Worm (Caenorhabditis elegans) whole organism, L4/young adult: ENCODE measurements around the gene pals-38.

ENCODE experiments used
- W03F9.2 ChIP-seq: fragments of 150-350 bp; optimal IDR thresholded peaks from 2 replicates; lab custom pipeline; 2014; ENCODE audit warnings: missing biosample characterization, missing genetic modification characterization
- dao-5 ChIP-seq: sonication (generic microtip); optimal IDR thresholded peaks from 2 replicates; lab custom pipeline; 2016; ENCODE audit warnings: missing genotype, missing genetic modification characterization, moderate library complexity, missing compliant biosample characterization
- him-1 ChIP-seq: sonication (generic microtip); optimal IDR thresholded peaks from 2 replicates; lab custom pipeline; 2016; ENCODE audit warnings: missing genotype, missing genetic modification reagents, missing genetic modification characterization, missing compliant biosample characterization

Gene pals-38

ce11 chrV:12418292-12418691 lies 28.5 kb downstream of the pals-38 start, which contains the start of gene C54D10.3:
Gene C54D10.3 (plus strand): TSS chrV:12418592.
- TF ChIP-seq dao-5 = no peak
- TF ChIP-seq W03F9.2 (tag; lab: Kevin White, UChicago) = no peak
- no peak for TF ChIP-seq him-1 (tag; lab: Kevin White, UChicago)

ce11 chrV:12417277-12417676 lies 29.5 kb downstream of the pals-38 start, which contains the start of gene cdr-3:
Gene cdr-3 (minus strand): TSS chrV:12417377.
- TF ChIP-seq him-1 (tag; lab: Kevin White, UChicago) (no peak), W03F9.2 (tag; lab: Kevin White, UChicago) (no peak), dao-5 (no peak)

DNA sequence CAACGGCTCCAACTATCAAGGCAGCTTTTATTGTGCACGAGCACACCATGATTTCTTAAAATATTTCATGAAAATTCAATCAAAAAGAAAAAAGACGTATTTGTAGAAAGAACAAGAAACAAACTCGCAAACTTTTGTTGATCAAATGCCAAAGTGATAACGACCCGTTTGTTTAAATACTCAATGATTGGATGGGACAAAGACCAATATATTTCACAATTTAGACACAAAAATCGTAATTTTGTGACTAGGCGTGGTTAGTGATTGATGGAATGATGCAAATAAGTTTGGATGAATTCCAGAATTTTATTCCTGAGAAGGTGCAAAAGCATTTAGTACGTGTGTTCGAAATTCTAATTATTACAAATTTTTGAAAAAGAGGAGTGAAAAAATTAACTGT lies 31.1 kb downstream of the pals-38 start, which contains the start of gene cdr-2:
Gene cdr-2, minus strand, starts transcription at position 54 of the 400 bp plus-strand sequence.
- TF ChIP-seq him-1 (tag; lab: Kevin White, UChicago) (no peak), dao-5 (no peak), W03F9.2 (tag; lab: Kevin White, UChicago) (no peak)

ce11 chrV:12414362-12414761 lies 32.4 kb downstream of the pals-38 start:
- TF ChIP-seq W03F9.2 (tag; lab: Kevin White, UChicago) (no peak), dao-5 (no peak), him-1 (tag; lab: Kevin White, UChicago) (no peak)

ce11 chrV:12413651-12414114 lies 33.1 kb downstream of the pals-38 start, which contains the start of gene cdr-6:
Gene cdr-6 (minus strand): TSS chrV:12413701.
- TF ChIP-seq W03F9.2 (tag; lab: Kevin White, UChicago) (no peak), dao-5 (no peak), him-1 (tag; lab: Kevin White, UChicago) (no peak)

DNA sequence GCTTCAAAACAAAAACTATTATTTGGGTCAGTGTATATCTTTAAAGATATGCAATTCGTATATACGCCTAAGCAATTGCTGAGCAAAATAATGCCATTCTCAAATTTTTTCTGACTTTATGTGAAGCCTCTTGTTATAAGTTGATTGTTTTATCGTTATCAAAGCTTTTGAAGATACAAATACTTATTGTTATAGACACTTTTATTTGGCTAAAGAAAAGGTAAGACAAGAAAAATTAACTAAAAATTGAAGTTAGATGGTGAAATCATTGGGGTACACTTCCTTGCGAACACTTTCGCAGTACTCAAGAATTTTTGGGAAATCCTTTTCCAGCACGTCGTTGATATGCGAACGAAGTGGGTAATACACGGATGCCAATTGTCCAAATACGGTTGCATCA lies 34.5 kb downstream of the pals-38 start:
- TF ChIP-seq dao-5 = no peak
- no peak for TF ChIP-seq W03F9.2 (tag; lab: Kevin White, UChicago)
- TF ChIP-seq him-1 (tag; lab: Kevin White, UChicago) = no peak

- TF ChIP-seq W03F9.2 (tag; lab: Kevin White, UChicago) (no peak), dao-5 (no peak), him-1 (tag; lab: Kevin White, UChicago) (no peak)
Measured at ce11 chrV:12411909-12412308, 34.9 kb downstream of the pals-38 start, which contains the start of gene cdr-7. Gene cdr-7 (minus strand): TSS chrV:12412113.

DNA sequence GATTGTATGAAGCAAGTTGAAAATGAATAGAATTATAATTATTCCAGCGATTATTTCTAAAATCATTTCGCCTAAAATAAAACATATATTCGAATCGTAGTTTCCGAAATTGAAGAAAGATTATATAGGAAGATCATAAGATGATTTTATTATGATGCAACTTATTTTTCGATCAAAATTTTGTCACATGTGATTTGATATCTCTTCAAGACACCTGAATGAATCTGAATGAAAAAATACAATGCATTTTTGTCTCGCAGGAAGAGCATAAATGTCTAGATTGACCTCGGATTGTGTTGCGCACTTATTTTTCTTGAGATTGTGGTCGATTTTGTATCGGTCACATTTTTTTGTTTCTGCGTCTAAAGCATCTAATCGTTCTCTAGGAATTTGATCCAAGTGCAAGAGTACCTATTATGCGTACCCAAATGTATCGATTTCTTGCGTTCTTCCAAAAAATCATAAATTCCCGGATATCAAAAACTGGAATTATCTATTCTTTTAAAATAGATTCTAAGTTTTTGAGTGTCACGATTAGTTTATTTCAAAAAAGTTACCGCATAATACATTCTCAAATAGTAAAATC lies 36.3 kb downstream of the pals-38 start, which contains the start of gene hrg-2:
Gene hrg-2, minus strand, starts transcription at position 98 of the 586 bp plus-strand sequence.
- TF ChIP-seq him-1 (tag; lab: Kevin White, UChicago) (no peak), W03F9.2 (tag; lab: Kevin White, UChicago) (no peak), dao-5 (no peak)

DNA sequence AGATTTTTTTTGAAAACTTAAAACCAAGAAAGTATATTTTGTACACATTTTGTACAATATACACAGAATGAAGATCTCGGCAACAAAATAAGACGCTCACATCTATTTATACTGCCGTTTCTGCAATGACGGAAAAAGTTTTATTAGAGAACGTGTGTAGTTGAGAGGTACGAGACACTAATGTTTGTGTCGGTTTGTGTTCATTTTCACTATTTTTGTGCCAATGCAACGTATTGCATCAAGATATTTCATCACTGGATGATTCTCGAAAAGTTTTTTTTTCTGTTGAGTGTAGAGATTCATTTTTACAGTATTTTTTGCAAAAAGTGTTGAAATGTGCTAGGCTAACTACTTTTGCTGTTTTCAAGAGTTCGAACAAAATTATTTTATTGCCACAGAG lies 37.8 kb downstream of the pals-38 start:
- TF ChIP-seq W03F9.2 (tag; lab: Kevin White, UChicago) = no peak
- TF ChIP-seq him-1 (tag; lab: Kevin White, UChicago) = no peak
- no peak for TF ChIP-seq dao-5

- TF ChIP-seq him-1 (tag; lab: Kevin White, UChicago) (no peak), dao-5 (no peak), W03F9.2 (tag; lab: Kevin White, UChicago) (no peak)
Measured at ce11 chrV:12408525-12408924, 38.3 kb downstream of the pals-38 start, which contains the start of gene cdr-4. Gene cdr-4 (minus strand): TSS chrV:12408625.

- TF ChIP-seq him-1 (tag; lab: Kevin White, UChicago) (no peak), W03F9.2 (tag; lab: Kevin White, UChicago) (no peak), dao-5 (no peak)
Measured at ce11 chrV:12406514-12406913, 40.3 kb downstream of the pals-38 start.

- TF ChIP-seq him-1 (tag; lab: Kevin White, UChicago) = no peak
Measured at ce11 chrV:12405929-12406328, 40.9 kb downstream of the pals-38 start, which contains the start of gene K01D12.10. Gene K01D12.10 (plus strand): TSS chrV:12406229.

DNA sequence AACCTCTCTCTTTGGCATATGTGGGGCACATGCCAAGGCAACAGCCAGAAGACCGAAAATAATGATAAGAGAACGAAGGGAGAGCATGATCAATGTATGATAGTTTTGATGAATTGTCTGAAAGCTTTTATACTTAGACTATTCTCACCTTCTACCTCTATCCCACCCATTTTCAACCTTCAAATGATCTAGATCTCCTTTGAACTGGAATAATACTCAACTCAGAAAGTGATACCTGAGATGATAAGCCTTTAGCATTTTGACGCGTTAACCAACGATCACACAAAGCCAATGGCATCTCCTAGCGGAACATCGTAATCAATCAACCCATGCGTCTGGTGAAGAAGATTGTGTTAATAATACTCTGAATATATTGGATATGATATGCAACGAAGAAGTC lies 42.3 kb downstream of the pals-38 start, which contains the start of gene K01D12.9:
Gene K01D12.9, minus strand, starts transcription at position 101 of the 400 bp plus-strand sequence.
- no peak for TF ChIP-seq him-1 (tag; lab: Kevin White, UChicago)
- no peak for TF ChIP-seq dao-5
- no peak for TF ChIP-seq W03F9.2 (tag; lab: Kevin White, UChicago)

DNA sequence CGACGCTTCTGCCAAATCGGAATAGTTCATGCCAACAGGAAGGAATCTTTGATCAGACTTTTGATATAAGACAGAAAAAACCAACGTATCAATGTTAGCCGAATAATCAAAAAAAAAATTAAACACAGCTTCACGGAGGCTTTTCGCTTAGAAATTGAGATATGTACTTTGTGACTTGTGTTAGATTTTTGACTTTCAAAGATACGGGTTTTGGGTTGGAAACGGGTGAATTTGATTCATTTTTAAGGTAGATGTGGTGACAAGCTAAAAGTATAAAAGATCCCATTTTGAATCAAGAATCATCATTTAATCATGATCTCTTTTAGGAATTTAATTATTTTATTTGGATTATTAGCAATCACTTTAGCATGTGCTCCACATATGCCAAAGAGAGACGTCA lies 44.4 kb downstream of the pals-38 start, which contains the start of gene K01D12.8:
Gene K01D12.8, plus strand, starts transcription at position 301 of the 400 bp plus-strand sequence.
- TF ChIP-seq dao-5 = no peak
- TF ChIP-seq him-1 (tag; lab: Kevin White, UChicago) = no peak
- TF ChIP-seq W03F9.2 (tag; lab: Kevin White, UChicago) = no peak
